Fruit fly (Drosophila melanogaster) whole organism, adult: Measurements from ENCODE around the gene Nepl3.

Source experiments
- CG11617 ChIP-seq: fragments of 200-800 bp; sonication (Bioruptor generic); optimal IDR thresholded peaks from 2 replicates; lab custom pipeline; 2017; ENCODE audit warnings: mild to moderate bottlenecking, missing biosample characterization, missing genetic modification reagents, missing genetic modification characterization
- CG12768 ChIP-seq: fragments of 200-800 bp; sonication (Bioruptor generic); optimal IDR thresholded peaks from 2 replicates; lab custom pipeline; 2017; ENCODE audit warnings: missing biosample characterization, missing genetic modification characterization, mild to moderate bottlenecking, moderate library complexity, missing genetic modification reagents
- CG14711 ChIP-seq: fragments of 200-800 bp; sonication (Bioruptor generic); optimal IDR thresholded peaks from 2 replicates; lab custom pipeline; 2018; ENCODE audit warnings: missing biosample characterization, mild to moderate bottlenecking, missing genetic modification characterization, moderate library complexity
- CG1620 ChIP-seq: fragments of 200-800 bp; sonication (Bioruptor generic); optimal IDR thresholded peaks from 2 replicates; lab custom pipeline; 2016; ENCODE audit warnings: missing biosample characterization, missing genetic modification characterization
- CG5204 ChIP-seq: fragments of 200-800 bp; sonication (Bioruptor generic); optimal IDR thresholded peaks from 2 replicates; lab custom pipeline; 2016; ENCODE audit warnings: missing biosample characterization, missing genetic modification characterization
- CG7101 ChIP-seq: fragments of 200-800 bp; sonication (Bioruptor generic); optimal IDR thresholded peaks from 2 replicates; lab custom pipeline; 2018; ENCODE audit warnings: missing biosample characterization, mild to moderate bottlenecking, missing genetic modification characterization, moderate library complexity
- Clk ChIP-seq: fragments of 200-800 bp; sonication (Bioruptor generic); optimal IDR thresholded peaks from 2 replicates; lab custom pipeline; 2017; ENCODE audit warnings: missing biosample characterization, missing genetic modification characterization
- Crg-1 ChIP-seq: fragments of 200-800 bp; sonication (Bioruptor generic); optimal IDR thresholded peaks from 2 replicates; lab custom pipeline; 2016; ENCODE audit warnings: missing biosample characterization, missing genetic modification characterization
- Hr96 ChIP-seq: fragments of 200-800 bp; sonication (Bioruptor generic); optimal IDR thresholded peaks from 2 replicates; lab custom pipeline; 2016; ENCODE audit warnings: missing biosample characterization, missing genetic modification characterization
- Mnt ChIP-seq: fragments of 200-800 bp; sonication (Bioruptor generic); optimal IDR thresholded peaks from 2 replicates; lab custom pipeline; 2016; ENCODE audit warnings: missing biosample characterization, mild to moderate bottlenecking, missing genetic modification characterization
- cic ChIP-seq: fragments of 200-800 bp; sonication (Bioruptor generic); optimal IDR thresholded peaks from 2 replicates; lab custom pipeline; 2017; ENCODE audit warnings: missing biosample characterization, mild to moderate bottlenecking, missing genetic modification characterization, moderate library complexity
- kay ChIP-seq: fragments of 200-800 bp; sonication (Bioruptor generic); peaks from one replicate; lab custom pipeline; 2016; ENCODE audit warnings: missing biosample characterization, missing genetic modification characterization, borderline replicate concordance
- ovo ChIP-seq: fragments of 200-800 bp; sonication (Bioruptor generic); optimal IDR thresholded peaks from 2 replicates; lab custom pipeline; 2016; ENCODE audit warnings: missing biosample characterization, missing genetic modification characterization
- tj ChIP-seq: fragments of 200-800 bp; sonication (Bioruptor generic); optimal IDR thresholded peaks from 3 replicates; lab custom pipeline; 2017; ENCODE audit warnings: missing biosample characterization, mild to moderate bottlenecking, missing genetic modification characterization, moderate library complexity

- peak; percentile 60 for TF ChIP-seq tj (GFP tag; lab: Kevin White, UChicago)
- TF ChIP-seq kay (GFP tag; lab: Kevin White, UChicago) = peak; percentile 33
- TF ChIP-seq cic (GFP tag; lab: Kevin White, UChicago) = no peak
- no peak for TF ChIP-seq CG7101 (tag; lab: Kevin White, UChicago)
- TF ChIP-seq CG12768 (GFP tag; lab: Kevin White, UChicago) = no peak
- TF ChIP-seq Hr96 (GFP tag; lab: Kevin White, UChicago) = no peak
- TF ChIP-seq CG14711 = no peak
- TF ChIP-seq CG1620 (GFP tag; lab: Kevin White, UChicago) = no peak
- no peak for TF ChIP-seq Crg-1
- no peak for TF ChIP-seq CG5204 (GFP tag; lab: Kevin White, UChicago)
- no peak for TF ChIP-seq Clk (GFP tag; lab: Kevin White, UChicago)
- TF ChIP-seq CG11617 (GFP tag; lab: Kevin White, UChicago) = no peak
- TF ChIP-seq ovo (GFP tag; lab: Kevin White, UChicago) = no peak
- no peak for TF ChIP-seq Mnt (GFP tag; lab: Kevin White, UChicago)
Observed at dm6 chr2L:5029809-5030108, 28.3 kb downstream of the Nepl3 start.
